Worm (Caenorhabditis elegans): ENCODE measurements around the gene Y38F1A.4.

- TF ChIP-seq ztf-11 (tag; optimal IDR thresholded peaks at IDR 0.05) (no peak), nhr-12 (tag; optimal IDR thresholded peaks at IDR 0.05) (no peak), pha-4 (tag; optimal IDR thresholded peaks at IDR 0.05) (no peak), nhr-76 (tag; optimal IDR thresholded peaks at IDR 0.05) (no peak)
These were observed 26.7 kb upstream of the Y38F1A.4 start, which contains the start of gene hphd-1 for ce11 chrII:12996249-12996648.
